Worm (Caenorhabditis elegans) whole organism, mixed stage, embryonic: ENCODE data around the gene btb-5.
A peak's percentile ranks its signal among the peaks of the same experiment; 100 is the strongest.

Source experiments
- M03D4.4 ChIP-seq: sonication (generic microtip); optimal IDR thresholded peaks from 2 replicates; lab custom pipeline; 2017; ENCODE audit warnings: mild to moderate bottlenecking, missing genetic modification characterization, missing compliant biosample characterization
- bed-3 ChIP-seq: fragments of 200-800 bp; sonication (Bioruptor generic); optimal IDR thresholded peaks from 3 replicates; lab custom pipeline; 2018; ENCODE audit warnings: mild to moderate bottlenecking, missing genetic modification characterization, moderate library complexity, missing compliant biosample characterization
- blmp-1 ChIP-seq: fragments of 150-350 bp; optimal IDR thresholded peaks from 2 replicates; lab custom pipeline; 2014; ENCODE audit warnings: missing biosample characterization, missing genetic modification characterization
- ceh-39 ChIP-seq: fragments of 150-350 bp; optimal IDR thresholded peaks from 2 replicates; lab custom pipeline; 2014; ENCODE audit warnings: missing biosample characterization, missing genetic modification characterization
- ceh-43 ChIP-seq: fragments of 200-800 bp; sonication (Bioruptor generic); optimal IDR thresholded peaks from 2 replicates; lab custom pipeline; 2018; ENCODE audit warnings: mild to moderate bottlenecking, missing genetic modification characterization, moderate library complexity, missing compliant biosample characterization
- ceh-83 ChIP-seq: fragments of 200-800 bp; sonication (Bioruptor generic); optimal IDR thresholded peaks from 2 replicates; lab custom pipeline; 2018; ENCODE audit warnings: mild to moderate bottlenecking, missing genetic modification characterization, missing compliant biosample characterization
- ces-1 ChIP-seq: fragments of 150-350 bp; optimal IDR thresholded peaks from 2 replicates; lab custom pipeline; 2014; ENCODE audit warnings: missing biosample characterization, missing genetic modification reagents, missing genetic modification characterization
- cnd-1 ChIP-seq: fragments of 200-800 bp; sonication (Bioruptor generic); optimal IDR thresholded peaks from 2 replicates; lab custom pipeline; 2018; ENCODE audit warnings: mild to moderate bottlenecking, missing genetic modification characterization, missing compliant biosample characterization
- drap-1 ChIP-seq: fragments of 200-800 bp; sonication (Bioruptor generic); optimal IDR thresholded peaks from 3 replicates; lab custom pipeline; 2018; ENCODE audit warnings: mild to moderate bottlenecking, missing genetic modification characterization, missing compliant biosample characterization
- elt-1 ChIP-seq: sonication (generic microtip); optimal IDR thresholded peaks from 2 replicates; lab custom pipeline; 2017; ENCODE audit warnings: missing genetic modification characterization, mild to moderate bottlenecking, missing compliant biosample characterization, antibody characterized with exemption, moderate library complexity, borderline replicate concordance; ENCODE audit not compliant: insufficient read depth
- elt-3 ChIP-seq: fragments of 150-350 bp; optimal IDR thresholded peaks from 2 replicates; lab custom pipeline; 2014; ENCODE audit warnings: missing biosample characterization, missing genetic modification characterization
- flh-1 ChIP-seq: fragments of 200-800 bp; sonication (Bioruptor generic); optimal IDR thresholded peaks from 2 replicates; lab custom pipeline; 2018; ENCODE audit warnings: mild to moderate bottlenecking, missing genetic modification characterization, moderate library complexity, missing compliant biosample characterization
- ham-2 ChIP-seq: fragments of 200-800 bp; sonication (Bioruptor generic); optimal IDR thresholded peaks from 2 replicates; lab custom pipeline; 2018; ENCODE audit warnings: mild to moderate bottlenecking, missing genetic modification characterization, missing compliant biosample characterization
- hlh-1 ChIP-seq: fragments of 150-350 bp; optimal IDR thresholded peaks from 2 replicates; lab custom pipeline; 2014; ENCODE audit warnings: missing biosample characterization, missing genetic modification reagents, missing genetic modification characterization
- lin-13 ChIP-seq: fragments of 150-350 bp; optimal IDR thresholded peaks from 2 replicates; lab custom pipeline; 2014; ENCODE audit warnings: missing biosample characterization, missing genetic modification characterization
- lsy-2 ChIP-seq: fragments of 150-350 bp; optimal IDR thresholded peaks from 2 replicates; lab custom pipeline; 2014; ENCODE audit warnings: missing biosample characterization, missing genetic modification characterization
- mab-5 ChIP-seq: fragments of 150-350 bp; optimal IDR thresholded peaks from 2 replicates; lab custom pipeline; 2014; ENCODE audit warnings: missing biosample characterization, missing genetic modification characterization
- mep-1 ChIP-seq: fragments of 150-350 bp; optimal IDR thresholded peaks from 2 replicates; lab custom pipeline; 2017; ENCODE audit warnings: missing biosample characterization, missing genetic modification reagents, missing genetic modification characterization, inconsistent platforms
- mls-2 ChIP-seq: sonication (generic microtip); optimal IDR thresholded peaks from 2 replicates; lab custom pipeline; 2016; ENCODE audit warnings: mild to moderate bottlenecking, missing genetic modification characterization, moderate library complexity, missing compliant biosample characterization
- nhr-2 ChIP-seq: fragments of 150-350 bp; optimal IDR thresholded peaks from 2 replicates; lab custom pipeline; 2014; ENCODE audit warnings: missing biosample characterization, missing genetic modification characterization
- nhr-237 ChIP-seq: fragments of 150-350 bp; optimal IDR thresholded peaks from 2 replicates; lab custom pipeline; 2014; ENCODE audit warnings: missing biosample characterization, missing genetic modification characterization
- nhr-28 ChIP-seq: fragments of 150-350 bp; optimal IDR thresholded peaks from 2 replicates; lab custom pipeline; 2014; ENCODE audit warnings: missing biosample characterization, missing genetic modification characterization
- nhr-76 ChIP-seq: sonication (generic microtip); optimal IDR thresholded peaks from 2 replicates; lab custom pipeline; 2017; ENCODE audit warnings: missing biosample characterization, missing genetic modification characterization
- snpc-4 ChIP-seq: fragments of 150-350 bp; optimal IDR thresholded peaks from 2 replicates; lab custom pipeline; 2014; ENCODE audit warnings: missing biosample characterization, missing genetic modification characterization
- sptf-1 ChIP-seq: sonication (generic microtip); optimal IDR thresholded peaks from 2 replicates; lab custom pipeline; 2017; ENCODE audit warnings: mild to moderate bottlenecking, missing genetic modification characterization, moderate library complexity, missing compliant biosample characterization
- tbx-8 ChIP-seq: fragments of 200-800 bp; sonication (Bioruptor generic); optimal IDR thresholded peaks from 2 replicates; lab custom pipeline; 2018; ENCODE audit warnings: mild to moderate bottlenecking, missing genetic modification characterization, moderate library complexity, missing compliant biosample characterization
- unc-120 ChIP-seq: sonication (generic microtip); optimal IDR thresholded peaks from 2 replicates; lab custom pipeline; 2017; ENCODE audit warnings: missing genetic modification characterization, missing compliant biosample characterization; ENCODE audit not compliant: poor library complexity, severe bottlenecking
- unc-39 ChIP-seq: fragments of 150-350 bp; optimal IDR thresholded peaks from 2 replicates; lab custom pipeline; 2014; ENCODE audit warnings: missing biosample characterization, missing genetic modification characterization
- unc-62 ChIP-seq: fragments of 150-350 bp; optimal IDR thresholded peaks from 2 replicates; lab custom pipeline; 2014; ENCODE audit warnings: missing biosample characterization, missing genetic modification reagents, missing genetic modification characterization
- zip-8 ChIP-seq: fragments of 150-350 bp; optimal IDR thresholded peaks from 2 replicates; lab custom pipeline; 2014; ENCODE audit warnings: missing biosample characterization, missing genetic modification characterization
- ztf-11 ChIP-seq: fragments of 150-350 bp; optimal IDR thresholded peaks from 2 replicates; lab custom pipeline; 2014; ENCODE audit warnings: missing biosample characterization, missing genetic modification characterization

btb-5 gene

DNA sequence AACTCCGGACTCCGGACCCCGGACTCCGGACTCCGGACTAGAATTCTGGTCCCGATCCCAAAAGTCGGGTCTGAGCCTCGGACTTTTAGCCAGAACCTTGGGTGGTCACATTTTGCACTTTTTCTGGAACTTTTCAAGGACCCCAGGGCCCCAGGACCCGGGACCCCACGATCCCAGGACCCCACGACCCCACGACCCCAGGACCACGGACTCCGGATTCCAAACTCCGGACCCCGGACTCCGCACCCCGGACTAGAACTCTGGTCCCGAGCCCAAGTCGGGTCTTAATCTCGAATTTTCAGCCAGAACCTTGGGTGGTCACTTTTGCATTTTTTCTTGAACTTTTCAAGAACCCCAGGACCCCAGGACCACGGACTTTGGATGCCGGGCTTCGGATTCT, 18.2 kb downstream of the btb-5 start:
- TF ChIP-seq ceh-39 (tag; lab: Kevin White, UChicago) (no peak), blmp-1 (tag; lab: Kevin White, UChicago) (no peak), ham-2 (no peak), tbx-8 (GFP tag; lab: Kevin White, UChicago) (no peak), ces-1 (GFP tag; lab: Kevin White, UChicago) (no peak), nhr-237 (no peak), elt-3 (tag; lab: Kevin White, UChicago) (no peak), flh-1 (GFP tag; lab: Kevin White, UChicago) (no peak), elt-1 (tag; lab: Kevin White, UChicago) (no peak), mab-5 (tag; lab: Kevin White, UChicago) (no peak), zip-8 (tag; lab: Kevin White, UChicago) (no peak), ceh-43 (GFP tag; lab: Kevin White, UChicago) (no peak), lin-13 (tag; lab: Kevin White, UChicago) (no peak)

DNA sequence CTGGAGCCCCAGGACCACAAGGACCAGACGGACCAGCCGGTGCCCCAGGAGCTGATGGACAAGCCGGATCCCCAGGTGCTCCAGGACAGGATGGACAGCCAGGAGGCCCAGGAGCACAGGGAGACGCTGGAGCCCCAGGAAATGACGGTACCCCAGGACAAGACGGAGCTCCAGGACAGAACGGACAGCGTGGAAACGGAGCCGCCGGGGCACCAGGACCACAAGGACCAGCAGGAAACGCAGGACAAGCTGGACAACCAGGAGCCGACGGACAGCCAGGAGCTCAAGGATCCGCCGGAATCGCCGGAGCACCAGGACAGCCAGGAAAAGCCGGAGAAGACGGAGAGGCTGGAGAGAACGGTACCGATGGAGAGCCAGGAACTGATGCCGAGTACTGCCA, 19.5 kb downstream of the btb-5 start:
- TF ChIP-seq flh-1 (GFP tag; lab: Kevin White, UChicago) (no peak), unc-62 (GFP tag; lab: Kevin White, UChicago) (no peak), ceh-83 (GFP tag; lab: Kevin White, UChicago) (no peak), unc-39 (no peak), bed-3 (no peak), nhr-28 (no peak), blmp-1 (tag; lab: Kevin White, UChicago) (no peak), ztf-11 (tag; lab: Kevin White, UChicago) (no peak), nhr-237 (no peak), lsy-2 (tag; lab: Kevin White, UChicago) (no peak), lin-13 (tag; lab: Kevin White, UChicago) (no peak), nhr-76 (tag; lab: Kevin White, UChicago) (no peak), mep-1 (tag; lab: Kevin White, UChicago) (no peak), elt-3 (tag; lab: Kevin White, UChicago) (no peak), cnd-1 (no peak), snpc-4 (tag; lab: Kevin White, UChicago) (no peak), sptf-1 (no peak)
- TF ChIP-seq, all 35 proteins: peak for 0

DNA sequence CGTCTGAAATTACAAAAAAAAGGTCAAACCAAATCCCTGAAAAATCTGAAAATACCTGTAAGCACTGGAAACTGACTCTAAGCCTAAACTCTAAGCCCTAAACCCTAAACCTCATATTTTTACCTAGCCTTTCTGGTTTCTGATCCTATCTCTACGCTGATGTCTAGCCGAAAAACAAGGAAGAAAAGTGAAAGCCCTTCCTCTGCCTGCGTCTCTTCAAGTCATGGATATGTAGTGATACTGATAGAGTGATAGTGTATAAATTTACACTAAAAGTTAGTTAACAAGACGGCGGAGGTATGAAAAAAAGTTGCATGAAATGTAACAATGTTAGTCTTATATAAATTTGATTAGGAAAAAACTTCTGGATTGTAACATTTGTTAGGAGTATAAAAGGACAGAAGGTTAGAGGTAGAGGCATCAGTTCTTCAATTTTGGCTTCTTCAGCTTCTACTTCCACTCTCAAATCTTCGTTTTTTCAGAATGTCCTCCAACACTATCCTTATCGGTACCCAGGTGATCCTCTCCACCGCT, 20.3 kb downstream of the btb-5 start, which contains the start of gene col-88:
col-88 (plus strand) TSS at position 484 of the 534 bp plus-strand sequence.
- TF ChIP-seq blmp-1 (tag; lab: Kevin White, UChicago) = peak; percentile 9
- no peak for TF ChIP-seq mep-1 (tag; lab: Kevin White, UChicago)

DNA sequence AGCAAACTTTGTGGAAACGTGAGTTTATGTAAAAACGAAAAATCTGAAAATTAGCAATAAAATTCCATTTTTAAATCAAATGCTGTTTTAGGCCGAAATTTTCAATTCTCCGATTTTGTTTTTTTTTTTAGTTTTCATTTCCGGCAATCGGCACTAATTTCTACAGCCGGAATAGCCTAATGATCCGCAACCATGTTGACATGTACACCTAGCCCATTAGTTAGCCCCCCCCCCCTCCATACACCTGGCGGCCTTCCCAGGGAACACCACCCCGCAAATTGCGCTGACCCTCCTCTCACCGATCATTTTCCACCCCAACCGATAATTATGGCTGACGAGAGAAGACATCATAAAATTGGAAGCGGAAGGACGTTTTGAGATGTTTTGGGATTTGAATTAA, 21.4 kb downstream of the btb-5 start:
- TF ChIP-seq ham-2 (peak; percentile 85), elt-1 (tag; lab: Kevin White, UChicago) (no peak), nhr-2 (peak; percentile 59), mls-2 (peak; percentile 42), ceh-43 (GFP tag; lab: Kevin White, UChicago) (peak; percentile 77)

DNA sequence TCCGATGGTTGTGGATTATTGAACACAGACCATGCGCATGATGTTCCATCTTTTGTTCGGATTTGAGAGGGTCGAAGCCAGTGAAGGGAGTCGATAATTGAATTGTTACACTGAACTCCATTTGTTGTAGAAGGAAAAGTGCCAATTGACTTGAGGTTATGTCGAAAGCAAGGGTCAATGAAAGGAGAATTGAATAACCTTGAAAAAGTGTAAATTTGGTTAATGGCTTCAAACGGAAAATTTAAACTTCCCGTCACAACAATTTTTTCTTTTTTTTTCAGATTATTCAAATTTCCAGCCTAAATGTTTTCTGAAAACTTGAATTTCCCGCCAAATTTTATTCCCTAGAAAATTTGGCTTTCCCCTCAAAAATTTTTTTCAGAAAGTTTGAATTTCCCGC, 22.8 kb downstream of the btb-5 start, which contains the start of gene clp-10:
clp-10 (minus strand) TSS at position 101 of the 400 bp plus-strand sequence.
- TF ChIP-seq ceh-39 (tag; lab: Kevin White, UChicago) (no peak), blmp-1 (tag; lab: Kevin White, UChicago) (no peak)
- TF ChIP-seq, all 35 proteins: peak for 0

DNA sequence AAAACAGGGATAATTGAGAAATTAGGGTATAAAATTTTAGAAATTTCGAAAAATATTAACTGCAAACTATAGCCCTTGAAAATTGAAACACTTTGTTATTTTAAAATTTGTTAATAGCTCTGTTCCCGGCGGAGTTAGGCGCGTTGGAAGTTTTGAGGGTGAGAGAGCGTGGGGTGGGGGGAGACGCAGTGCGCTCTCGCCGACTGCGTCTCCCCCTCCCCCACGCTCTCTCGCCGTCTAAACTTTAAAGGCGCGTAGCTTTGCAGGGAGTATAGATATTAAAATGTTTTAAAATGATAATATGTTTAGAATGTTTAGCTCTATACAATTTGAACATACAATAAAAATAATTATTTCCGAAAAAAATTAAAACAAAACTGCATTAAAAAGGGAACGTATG, 27.7 kb downstream of the btb-5 start:
- TF ChIP-seq zip-8 (tag; lab: Kevin White, UChicago) (no peak), tbx-8 (GFP tag; lab: Kevin White, UChicago) (no peak), cnd-1 (no peak), ham-2 (no peak), unc-39 (no peak), elt-3 (tag; lab: Kevin White, UChicago) (no peak), M03D4.4 (tag; lab: Kevin White, UChicago) (no peak), snpc-4 (tag; lab: Kevin White, UChicago) (no peak), lin-13 (tag; lab: Kevin White, UChicago) (no peak), unc-120 (tag; lab: Kevin White, UChicago) (no peak), blmp-1 (tag; lab: Kevin White, UChicago) (no peak), ceh-83 (GFP tag; lab: Kevin White, UChicago) (no peak), nhr-2 (no peak), elt-1 (tag; lab: Kevin White, UChicago) (no peak), flh-1 (GFP tag; lab: Kevin White, UChicago) (no peak), sptf-1 (no peak), hlh-1 (tag; lab: Kevin White, UChicago) (no peak), drap-1 (GFP tag; lab: Kevin White, UChicago) (no peak), nhr-28 (no peak)
